Fruit fly (Drosophila melanogaster) whole organism, embryonic: Measurements from ENCODE around the gene FASN2.
A peak's percentile ranks its signal among the peaks of the same experiment; 100 is the strongest.

Experiments used
- B-H2 ChIP-seq: fragments of 200-800 bp; sonication (Bioruptor generic); optimal IDR thresholded peaks from 2 replicates; lab custom pipeline; 2018; ENCODE audit warnings: missing biosample characterization, mild to moderate bottlenecking, missing genetic modification characterization
- CG10209 ChIP-seq: fragments of 200-800 bp; sonication (Bioruptor generic); optimal IDR thresholded peaks from 3 replicates; lab custom pipeline; 2017; ENCODE audit warnings: missing biosample characterization, mild to moderate bottlenecking, missing genetic modification characterization, missing genetic modification reagents
- CG10654 ChIP-seq: fragments of 200-800 bp; sonication (Bioruptor generic); optimal IDR thresholded peaks from 2 replicates; lab custom pipeline; 2016; ENCODE audit warnings: missing biosample characterization, missing genetic modification characterization
- CG11398 ChIP-seq: fragments of 200-800 bp; sonication (Bioruptor generic); optimal IDR thresholded peaks from 2 replicates; lab custom pipeline; 2016; ENCODE audit warnings: missing biosample characterization, missing genetic modification characterization
- CG11695 ChIP-seq: fragments of 200-800 bp; sonication (Bioruptor generic); IDR thresholded peaks from 3 replicates; pipeline ENCODE4 v1.3.6; 2022; ENCODE audit warnings: missing biosample characterization, missing genetic modification characterization
- CG12659 ChIP-seq: fragments of 200-800 bp; sonication (Bioruptor generic); optimal IDR thresholded peaks from 3 replicates; lab custom pipeline; 2017; ENCODE audit warnings: mild to moderate bottlenecking, missing biosample characterization, missing genetic modification reagents, missing genetic modification characterization
- CG13424 ChIP-seq: fragments of 200-800 bp; sonication (Bioruptor generic); optimal IDR thresholded peaks from 2 replicates; lab custom pipeline; 2019; ENCODE audit warnings: missing biosample characterization, mild to moderate bottlenecking, missing genetic modification characterization, moderate library complexity
- CG14050 ChIP-seq: fragments of 200-800 bp; sonication (Bioruptor generic); IDR thresholded peaks from 3 replicates; pipeline ENCODE4 v1.3.6; 2022; ENCODE audit warnings: missing biosample characterization, missing genetic modification characterization
- CG1529 ChIP-seq: fragments of 200-800 bp; sonication (Bioruptor generic); optimal IDR thresholded peaks from 3 replicates; lab custom pipeline; 2018; ENCODE audit warnings: missing biosample characterization, missing genetic modification characterization
- CG16779 ChIP-seq: fragments of 200-800 bp; sonication (Bioruptor generic); IDR thresholded peaks from 2 replicates; pipeline ENCODE4 v1.3.6; 2022; ENCODE audit warnings: missing biosample characterization, missing genetic modification characterization
- CG16815 ChIP-seq: fragments of 200-800 bp; sonication (Bioruptor generic); optimal IDR thresholded peaks from 3 replicates; lab custom pipeline; 2017; ENCODE audit warnings: missing biosample characterization, mild to moderate bottlenecking, missing genetic modification characterization
- CG18262 ChIP-seq: fragments of 200-800 bp; optimal IDR thresholded peaks from 3 replicates; lab custom pipeline; 2019; ENCODE audit warnings: missing biosample characterization, mild to moderate bottlenecking, missing genetic modification characterization, moderate library complexity
- CG30403 ChIP-seq: fragments of 200-800 bp; sonication (Bioruptor generic); optimal IDR thresholded peaks from 3 replicates; lab custom pipeline; 2016; ENCODE audit warnings: missing biosample characterization, missing genetic modification characterization
- CG3847 ChIP-seq: fragments of 200-800 bp; sonication (Bioruptor generic); IDR thresholded peaks from 2 replicates; pipeline ENCODE4 v1.3.6; 2022; ENCODE audit warnings: missing biosample characterization, missing genetic modification characterization
- CG6254 ChIP-seq: fragments of 200-800 bp; sonication (Bioruptor generic); optimal IDR thresholded peaks from 3 replicates; lab custom pipeline; 2017; ENCODE audit warnings: mild to moderate bottlenecking, missing biosample characterization, missing genetic modification reagents, missing genetic modification characterization
- CG8290 ChIP-seq, 3 experiments: fragments of 200-800 bp; sonication (Bioruptor generic); optimal IDR thresholded peaks; 2 replicates each; lab custom pipeline; 2016 to 2019; ENCODE audit warnings: missing biosample characterization in 3 of 3, missing genetic modification characterization in 3 of 3, mild to moderate bottlenecking in 2 of 3, moderate library complexity in 1 of 3
- Dad ChIP-seq: fragments of 200-800 bp; sonication (Bioruptor generic); optimal IDR thresholded peaks from 3 replicates; lab custom pipeline; 2016; ENCODE audit warnings: missing biosample characterization, missing genetic modification characterization
- Dp ChIP-seq: fragments of 200-800 bp; sonication (Bioruptor generic); optimal IDR thresholded peaks from 2 replicates; lab custom pipeline; 2018; ENCODE audit warnings: missing biosample characterization, mild to moderate bottlenecking, missing genetic modification characterization, moderate library complexity
- Dref ChIP-seq: fragments of 200-800 bp; sonication (Bioruptor generic); IDR thresholded peaks from 2 replicates; pipeline ENCODE4 v1.3.6; 2022; ENCODE audit warnings: missing biosample characterization, missing genetic modification characterization
- HLHmδ ChIP-seq: fragments of 200-800 bp; sonication (Bioruptor generic); optimal IDR thresholded peaks from 2 replicates; lab custom pipeline; 2018; ENCODE audit warnings: missing biosample characterization, mild to moderate bottlenecking, missing genetic modification characterization, moderate library complexity
- Hey ChIP-seq: fragments of 200-800 bp; sonication (Bioruptor generic); optimal IDR thresholded peaks from 3 replicates; lab custom pipeline; 2018; ENCODE audit warnings: missing biosample characterization, mild to moderate bottlenecking, missing genetic modification characterization
- HmgZ ChIP-seq: fragments of 200-800 bp; sonication (Bioruptor generic); optimal IDR thresholded peaks from 2 replicates; lab custom pipeline; 2018; ENCODE audit warnings: missing biosample characterization, mild to moderate bottlenecking, missing genetic modification characterization
- Mrtf ChIP-seq: fragments of 200-800 bp; sonication (Bioruptor generic); IDR thresholded peaks from 3 replicates; pipeline ENCODE4 v1.3.6; 2022; ENCODE audit warnings: missing biosample characterization, missing genetic modification characterization
- Nf-YC ChIP-seq: fragments of 200-800 bp; optimal IDR thresholded peaks from 3 replicates; lab custom pipeline; 2019; ENCODE audit warnings: missing biosample characterization, mild to moderate bottlenecking, missing genetic modification characterization, moderate library complexity
- Scr ChIP-seq: fragments of 200-800 bp; sonication (Bioruptor generic); IDR thresholded peaks from 2 replicates; pipeline ENCODE4 v1.3.6; 2022; ENCODE audit warnings: missing biosample characterization, missing genetic modification characterization; ENCODE audit not compliant: partially characterized antibody
- Ssrp ChIP-seq: fragments of 200-800 bp; sonication (Bioruptor generic); optimal IDR thresholded peaks from 2 replicates; lab custom pipeline; 2018; ENCODE audit warnings: missing biosample characterization, mild to moderate bottlenecking, missing genetic modification characterization, moderate library complexity
- Stat92E ChIP-seq, 3 experiments: fragments of >200 bp in 2 of 3; fragments of 200-800 bp in 1 of 3; sonication (Bioruptor generic) in 1 of 3; optimal IDR thresholded peaks; 2 replicates each; lab custom pipeline; 2017 to 2019; ENCODE audit warnings: missing biosample characterization in 3 of 3, missing genetic modification characterization in 3 of 3, mild to moderate bottlenecking in 1 of 3, moderate library complexity in 1 of 3
- ap ChIP-seq: fragments of 200-800 bp; sonication (Bioruptor generic); IDR thresholded peaks from 2 replicates; pipeline ENCODE4 v1.3.6; 2022; ENCODE audit warnings: missing biosample characterization, missing genetic modification characterization
- ato ChIP-seq: fragments of 200-800 bp; sonication (Bioruptor generic); IDR thresholded peaks from 2 replicates; pipeline ENCODE4 v1.3.6; 2022; ENCODE audit warnings: missing biosample characterization, missing genetic modification characterization; ENCODE audit not compliant: partially characterized antibody
- bsh ChIP-seq, 2 experiments: fragments of 200-800 bp; sonication (Bioruptor generic); optimal IDR thresholded peaks; 2 replicates each; lab custom pipeline; 2017 to 2018; ENCODE audit warnings: mild to moderate bottlenecking in 2 of 2, missing biosample characterization in 2 of 2, missing genetic modification characterization in 2 of 2, moderate library complexity in 1 of 2
- btn ChIP-seq: fragments of 200-800 bp; sonication (Bioruptor generic); optimal IDR thresholded peaks from 2 replicates; lab custom pipeline; 2016; ENCODE audit warnings: missing biosample characterization, missing genetic modification characterization
- chif ChIP-seq, 2 experiments: fragments of 200-800 bp; sonication (Bioruptor generic); optimal IDR thresholded peaks; 3 replicates each; lab custom pipeline; 2016; ENCODE audit warnings: missing biosample characterization in 2 of 2, missing genetic modification characterization in 2 of 2
- crol ChIP-seq: fragments of 200-800 bp; sonication (Bioruptor generic); IDR thresholded peaks from 2 replicates; pipeline ENCODE4 v1.3.6; 2022; ENCODE audit warnings: missing biosample characterization, missing genetic modification characterization
- crp ChIP-seq, 2 experiments: fragments of 200-800 bp; sonication (Bioruptor generic); optimal IDR thresholded peaks; 2 replicates in 1 of 2; 3 replicates in 1 of 2; lab custom pipeline; 2017; ENCODE audit warnings: missing biosample characterization in 2 of 2, missing genetic modification characterization in 2 of 2, mild to moderate bottlenecking in 1 of 2, moderate library complexity in 1 of 2
- ems ChIP-seq: fragments of 200-800 bp; sonication (Bioruptor generic); optimal IDR thresholded peaks from 3 replicates; lab custom pipeline; 2016; ENCODE audit warnings: missing biosample characterization, missing genetic modification characterization
- ham ChIP-seq: fragments of 200-800 bp; sonication (Bioruptor generic); IDR thresholded peaks from 2 replicates; pipeline ENCODE4 v1.3.6; 2022; ENCODE audit warnings: missing biosample characterization, missing genetic modification characterization
- hkb ChIP-seq, 2 experiments: fragments of 200-800 bp in 1 of 2; fragments of >200 bp in 1 of 2; sonication (Bioruptor generic) in 1 of 2; IDR thresholded peaks in 1 of 2; optimal IDR thresholded peaks in 1 of 2; 2 replicates each; pipeline versions ENCODE4 v1.3.6 to Lab custom; 2017 to 2022; ENCODE audit warnings: missing biosample characterization in 1 of 2, missing genetic modification characterization in 1 of 2
- jigr1 ChIP-seq: fragments of 200-800 bp; sonication (Bioruptor generic); IDR thresholded peaks from 3 replicates; pipeline ENCODE4 v1.3.6; 2022; ENCODE audit warnings: missing biosample characterization, missing genetic modification characterization
- lbe ChIP-seq: fragments of 200-800 bp; sonication (Bioruptor generic); optimal IDR thresholded peaks from 2 replicates; lab custom pipeline; 2016; ENCODE audit warnings: missing biosample characterization, mild to moderate bottlenecking, missing genetic modification characterization
- sc ChIP-seq, 3 experiments: fragments of >200 bp in 2 of 3; fragments of 200-800 bp in 1 of 3; sonication (Bioruptor generic) in 1 of 3; optimal IDR thresholded peaks; 2 replicates in 2 of 3; 3 replicates in 1 of 3; lab custom pipeline; 2017; ENCODE audit warnings: mild to moderate bottlenecking in 1 of 3, missing biosample characterization in 1 of 3, missing genetic modification characterization in 1 of 3, missing genetic modification reagents in 1 of 3
- seq ChIP-seq: fragments of 200-800 bp; sonication (Bioruptor generic); IDR thresholded peaks from 2 replicates; pipeline ENCODE4 v1.3.6; 2022; ENCODE audit warnings: missing biosample characterization, missing genetic modification characterization
- slbo ChIP-seq: fragments of 200-800 bp; sonication (Bioruptor generic); IDR thresholded peaks from 2 replicates; pipeline ENCODE4 v1.3.6; 2022; ENCODE audit warnings: missing biosample characterization, missing genetic modification characterization
- stc ChIP-seq: fragments of 200-800 bp; sonication (Bioruptor generic); IDR thresholded peaks from 2 replicates; pipeline ENCODE4 v1.3.6; 2022; ENCODE audit warnings: missing biosample characterization, missing genetic modification characterization
- tgo ChIP-seq: fragments of 200-800 bp; sonication (Bioruptor generic); IDR thresholded peaks from 3 replicates; pipeline ENCODE4 v1.3.6; 2022; ENCODE audit warnings: missing biosample characterization, missing genetic modification characterization
- unc-4 ChIP-seq: fragments of 200-800 bp; sonication (Bioruptor generic); IDR thresholded peaks from 2 replicates; pipeline ENCODE4 v1.3.6; 2022; ENCODE audit warnings: missing biosample characterization, missing genetic modification characterization; ENCODE audit not compliant: partially characterized antibody
- vnd ChIP-seq: fragments of 200-800 bp; sonication (Bioruptor generic); IDR thresholded peaks from 3 replicates; pipeline ENCODE4 v1.3.6; 2022; ENCODE audit warnings: missing biosample characterization, missing genetic modification characterization; ENCODE audit not compliant: partially characterized antibody
- zen ChIP-seq: fragments of 200-800 bp; sonication (Bioruptor generic); optimal IDR thresholded peaks from 3 replicates; lab custom pipeline; 2018; ENCODE audit warnings: missing biosample characterization, mild to moderate bottlenecking, missing genetic modification characterization, moderate library complexity
- zen2 ChIP-seq: fragments of 200-800 bp; sonication (Bioruptor generic); IDR thresholded peaks from 3 replicates; pipeline ENCODE4 v1.3.6; 2022; ENCODE audit warnings: missing biosample characterization, missing genetic modification characterization; ENCODE audit not compliant: partially characterized antibody

Gene FASN2

DNA sequence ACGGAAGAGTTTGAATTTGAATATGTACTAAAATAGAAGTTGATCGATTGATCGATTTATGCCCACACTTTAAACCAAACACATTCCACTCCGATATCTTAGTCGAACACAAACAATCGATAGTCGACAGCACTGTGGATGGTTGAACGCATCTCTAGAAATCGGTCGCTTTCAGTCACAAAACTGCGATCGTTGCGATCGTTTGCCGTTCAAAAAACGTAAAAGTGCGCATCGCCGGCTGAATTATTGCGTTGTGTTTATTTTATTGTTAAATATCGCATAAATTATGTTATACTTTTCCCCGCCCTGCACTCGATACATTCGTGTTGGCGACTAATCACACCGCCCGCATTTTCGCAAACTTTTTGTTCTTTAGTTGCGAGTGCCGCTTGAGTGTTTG, 44.6 kb upstream of the FASN2 start, which contains the start of gene Ccdc85 (continued):
- TF ChIP-seq HmgZ (tag; lab: Kevin White, UChicago), result peak; percentile 58
- peak; percentile 99 for TF ChIP-seq ato
- peak; percentile 51 for TF ChIP-seq CG12659 (GFP tag; lab: Kevin White, UChicago)
- peak; percentile 92 for TF ChIP-seq Scr
- TF ChIP-seq CG11695 (GFP tag; lab: Robert Waterston, UW), result no peak
- TF ChIP-seq Stat92E (GFP tag; optimal IDR thresholded peaks at IDR 0.05; lab: Kevin White, UChicago), result peak in 1 of 3 experiments; percentile 41
- TF ChIP-seq CG14050 (GFP tag; lab: Robert Waterston, UW), result no peak
- no peak for TF ChIP-seq CG30403 (GFP tag; lab: Kevin White, UChicago)
- no peak for TF ChIP-seq CG16815 (GFP tag; lab: Kevin White, UChicago)
- peak; percentile 90 for TF ChIP-seq unc-4 (GFP tag; lab: Robert Waterston, UW)
- peak; percentile 44 for TF ChIP-seq HLHmδ
- peak; percentile 14 for TF ChIP-seq CG13424 (tag; lab: Kevin White, UChicago)
- no peak for TF ChIP-seq Mrtf (GFP tag; lab: Robert Waterston, UW)
- TF ChIP-seq crol (GFP tag; lab: Robert Waterston, UW), result no peak
- TF ChIP-seq tgo, result no peak
- peak; percentile 98 for TF ChIP-seq zen2 (GFP tag; lab: Robert Waterston, UW)
- no peak for TF ChIP-seq Ssrp
- peak; percentile 94 for TF ChIP-seq vnd (GFP tag; lab: Robert Waterston, UW)
- TF ChIP-seq Dp (GFP tag; lab: Kevin White, UChicago), result peak; percentile 67
- no peak for TF ChIP-seq CG10654 (GFP tag; lab: Kevin White, UChicago)
- TF ChIP-seq CG8290 (GFP tag; optimal IDR thresholded peaks at IDR 0.05; lab: Kevin White, UChicago), result peak; percentile 40
- no peak for TF ChIP-seq CG8290 (tag; optimal IDR thresholded peaks at IDR 0.05; lab: Kevin White, UChicago)
- TF ChIP-seq CG3847 (GFP tag; lab: Robert Waterston, UW), result 0 out of 2 replicates have a peak, but pooled peaks have one; percentile 28
- TF ChIP-seq jigr1, result no peak
- TF ChIP-seq stc (GFP tag; lab: Robert Waterston, UW), result no peak; the same call in 1 of the 2 replicates
- no peak for TF ChIP-seq Nf-YC
- TF ChIP-seq chif (GFP tag; optimal IDR thresholded peaks at IDR 0.05; lab: Kevin White, UChicago), result peak in 1 of 2 experiments; percentile 24
- TF ChIP-seq CG11398 (GFP tag; lab: Kevin White, UChicago), result no peak
- TF ChIP-seq CG6254 (GFP tag; lab: Kevin White, UChicago), result no peak
- TF ChIP-seq Dad, result no peak
- TF ChIP-seq sc (optimal IDR thresholded peaks at IDR 0.05; lab: Kevin White, UChicago), result no peak
- TF ChIP-seq sc (GFP tag; optimal IDR thresholded peaks at IDR 0.05; lab: Kevin White, UChicago), result no peak
- TF ChIP-seq zen (tag; lab: Kevin White, UChicago), result no peak
- TF ChIP-seq crp (GFP tag; optimal IDR thresholded peaks at IDR 0.05; lab: Kevin White, UChicago), result no peak
- TF ChIP-seq hkb (optimal IDR thresholded peaks at IDR 0.05; lab: Kevin White, UChicago), result no peak
- TF ChIP-seq hkb (GFP tag; IDR thresholded peaks at IDR 0.05; lab: Robert Waterston, UW), result 0 out of 2 replicates have a peak, but pooled peaks have one; percentile 7
- TF ChIP-seq seq (GFP tag; lab: Robert Waterston, UW), result no peak
- TF ChIP-seq ham, result no peak
- no peak for TF ChIP-seq CG1529 (GFP tag; lab: Kevin White, UChicago)
- peak; percentile 64; the same call in 1 of the 2 replicates for TF ChIP-seq CG16779
- TF ChIP-seq lbe (GFP tag; lab: Kevin White, UChicago), result peak; percentile 12
- TF ChIP-seq ap, result no peak
- TF ChIP-seq slbo (GFP tag; lab: Robert Waterston, UW), result 0 out of 2 replicates have a peak, but pooled peaks have one; percentile 13
- peak; percentile 98 for TF ChIP-seq Dref
- no peak for TF ChIP-seq CG10209 (GFP tag; lab: Kevin White, UChicago)
- no peak for TF ChIP-seq btn (GFP tag; lab: Kevin White, UChicago)
- TF ChIP-seq ems (GFP tag; lab: Kevin White, UChicago), result no peak
- TF ChIP-seq B-H2 (GFP tag; lab: Kevin White, UChicago), result peak; percentile 30
- no peak for TF ChIP-seq bsh (GFP tag; optimal IDR thresholded peaks at IDR 0.05; lab: Kevin White, UChicago)
- no peak for TF ChIP-seq Hey (tag; lab: Kevin White, UChicago)
- TF ChIP-seq CG18262 (tag; lab: Kevin White, UChicago), result peak; percentile 7
